Fruit fly (Drosophila melanogaster) whole organism, embryonic: ENCODE measurements around the gene Sclp.
A peak's percentile ranks its signal among the peaks of the same experiment; 100 is the strongest.

Experiments used
- Adf1 ChIP-seq: fragments of 200-800 bp; sonication (Bioruptor generic); IDR thresholded peaks from 2 replicates; pipeline ENCODE4 v1.3.6; 2022; ENCODE audit warnings: missing biosample characterization, missing genetic modification characterization
- Asciz ChIP-seq: fragments of 200-800 bp; sonication (Bioruptor generic); optimal IDR thresholded peaks from 2 replicates; lab custom pipeline; 2017; ENCODE audit warnings: missing biosample characterization, mild to moderate bottlenecking, missing genetic modification characterization, missing genetic modification reagents
- Atf6 ChIP-seq: fragments of 200-800 bp; sonication (Bioruptor generic); IDR thresholded peaks from 2 replicates; pipeline ENCODE4 v1.3.6; 2022; ENCODE audit warnings: missing biosample characterization, missing genetic modification characterization
- CG10267 ChIP-seq: fragments of 200-800 bp; sonication (Bioruptor generic); optimal IDR thresholded peaks from 2 replicates; lab custom pipeline; 2018; ENCODE audit warnings: missing biosample characterization, mild to moderate bottlenecking, missing genetic modification characterization, moderate library complexity
- CG12155 ChIP-seq: fragments of 200-800 bp; sonication (Bioruptor generic); optimal IDR thresholded peaks from 3 replicates; lab custom pipeline; 2016; ENCODE audit warnings: missing biosample characterization, missing genetic modification characterization
- CG12299 ChIP-seq: fragments of 200-800 bp; sonication (Bioruptor generic); optimal IDR thresholded peaks from 2 replicates; lab custom pipeline; 2018; ENCODE audit warnings: missing biosample characterization, mild to moderate bottlenecking, missing genetic modification characterization
- CG12391 ChIP-seq: fragments of 200-800 bp; sonication (Bioruptor generic); optimal IDR thresholded peaks from 3 replicates; lab custom pipeline; 2018; ENCODE audit warnings: missing biosample characterization, mild to moderate bottlenecking, missing genetic modification characterization, moderate library complexity
- CG16863 ChIP-seq: fragments of 200-800 bp; sonication (Bioruptor generic); optimal IDR thresholded peaks from 3 replicates; lab custom pipeline; 2016; ENCODE audit warnings: missing biosample characterization, missing genetic modification characterization
- CG17385 ChIP-seq: fragments of 200-800 bp; sonication (Bioruptor generic); optimal IDR thresholded peaks from 3 replicates; lab custom pipeline; 2018; ENCODE audit warnings: missing biosample characterization, mild to moderate bottlenecking, missing genetic modification characterization
- CG17912 ChIP-seq: fragments of 200-800 bp; sonication (Bioruptor generic); optimal IDR thresholded peaks from 2 replicates; lab custom pipeline; 2018; ENCODE audit warnings: missing biosample characterization, mild to moderate bottlenecking, missing genetic modification characterization
- CG2875 ChIP-seq: fragments of 200-800 bp; sonication (Bioruptor generic); optimal IDR thresholded peaks from 2 replicates; lab custom pipeline; 2017; ENCODE audit warnings: missing biosample characterization, mild to moderate bottlenecking, missing genetic modification characterization, missing genetic modification reagents
- CG31388 ChIP-seq: fragments of 200-800 bp; sonication (Bioruptor generic); optimal IDR thresholded peaks from 2 replicates; lab custom pipeline; 2016; ENCODE audit warnings: missing biosample characterization, missing genetic modification characterization
- CG5953 ChIP-seq: fragments of 200-800 bp; sonication (Bioruptor generic); IDR thresholded peaks from 2 replicates; pipeline ENCODE4 v1.3.6; 2022; ENCODE audit warnings: missing biosample characterization, missing genetic modification characterization
- CG7839 ChIP-seq: fragments of 200-800 bp; sonication (Bioruptor generic); optimal IDR thresholded peaks from 3 replicates; lab custom pipeline; 2018; ENCODE audit warnings: missing biosample characterization, mild to moderate bottlenecking, missing genetic modification characterization, moderate library complexity
- CG8388 ChIP-seq: fragments of 200-800 bp; sonication (Bioruptor generic); optimal IDR thresholded peaks from 2 replicates; lab custom pipeline; 2019; ENCODE audit warnings: missing biosample characterization, mild to moderate bottlenecking, missing genetic modification characterization, moderate library complexity
- CG8765 ChIP-seq: fragments of 200-800 bp; sonication (Bioruptor generic); IDR thresholded peaks from 2 replicates; pipeline ENCODE4 v1.3.6; 2022; ENCODE audit warnings: missing biosample characterization, missing genetic modification characterization
- CHES-1-like ChIP-seq: fragments of 200-800 bp; sonication (Bioruptor generic); optimal IDR thresholded peaks from 2 replicates; lab custom pipeline; 2016; ENCODE audit warnings: missing biosample characterization, missing genetic modification characterization
- Dad ChIP-seq: fragments of 200-800 bp; sonication (Bioruptor generic); optimal IDR thresholded peaks from 3 replicates; lab custom pipeline; 2016; ENCODE audit warnings: missing biosample characterization, missing genetic modification characterization
- Dbx ChIP-seq: fragments of 200-800 bp; sonication (Bioruptor generic); IDR thresholded peaks from 3 replicates; pipeline ENCODE4 v1.3.6; 2022; ENCODE audit warnings: missing biosample characterization, missing genetic modification characterization
- Dref ChIP-seq: fragments of 200-800 bp; sonication (Bioruptor generic); IDR thresholded peaks from 2 replicates; pipeline ENCODE4 v1.3.6; 2022; ENCODE audit warnings: missing biosample characterization, missing genetic modification characterization
- E2f1 ChIP-seq: fragments of 200-800 bp; sonication (Bioruptor generic); IDR thresholded peaks from 2 replicates; pipeline ENCODE4 v1.3.6; 2022; ENCODE audit warnings: missing biosample characterization, missing genetic modification characterization
- Ets65A ChIP-seq: fragments of 200-800 bp; sonication (Bioruptor generic); peaks from one replicate; lab custom pipeline; 2016; ENCODE audit warnings: missing biosample characterization, missing genetic modification characterization
- Hsf ChIP-seq: fragments of 200-800 bp; sonication (Bioruptor generic); optimal IDR thresholded peaks from 3 replicates; lab custom pipeline; 2016; ENCODE audit warnings: missing biosample characterization, missing genetic modification characterization
- Med ChIP-seq: fragments of 200-800 bp; sonication (Bioruptor generic); peaks from one replicate; lab custom pipeline; 2016; ENCODE audit warnings: missing biosample characterization, missing genetic modification characterization, mild to moderate bottlenecking, inconsistent platforms, moderate library complexity
- Mrtf ChIP-seq: fragments of 200-800 bp; sonication (Bioruptor generic); IDR thresholded peaks from 3 replicates; pipeline ENCODE4 v1.3.6; 2022; ENCODE audit warnings: missing biosample characterization, missing genetic modification characterization
- NC2α ChIP-seq: fragments of 200-800 bp; sonication (Bioruptor generic); optimal IDR thresholded peaks from 2 replicates; lab custom pipeline; 2016; ENCODE audit warnings: missing biosample characterization, missing genetic modification characterization
- Nf-YC ChIP-seq: fragments of 200-800 bp; optimal IDR thresholded peaks from 3 replicates; lab custom pipeline; 2019; ENCODE audit warnings: missing biosample characterization, mild to moderate bottlenecking, missing genetic modification characterization, moderate library complexity
- Optix ChIP-seq: fragments of 200-800 bp; sonication (Bioruptor generic); IDR thresholded peaks from 3 replicates; pipeline ENCODE4 v1.3.6; 2022; ENCODE audit warnings: missing biosample characterization, missing genetic modification characterization
- Poxn ChIP-seq: fragments of 200-800 bp; sonication (Bioruptor generic); IDR thresholded peaks from 2 replicates; pipeline ENCODE4 v1.3.6; 2022; ENCODE audit warnings: missing biosample characterization, missing genetic modification characterization
- Rfx ChIP-seq: fragments of 200-800 bp; sonication (Bioruptor generic); IDR thresholded peaks from 2 replicates; pipeline ENCODE4 v1.3.6; 2022; ENCODE audit warnings: missing biosample characterization, missing genetic modification characterization
- Scr ChIP-seq: fragments of 200-800 bp; sonication (Bioruptor generic); IDR thresholded peaks from 2 replicates; pipeline ENCODE4 v1.3.6; 2022; ENCODE audit warnings: missing biosample characterization, missing genetic modification characterization; ENCODE audit not compliant: partially characterized antibody
- Xbp1 ChIP-seq: fragments of 200-800 bp; sonication (Bioruptor generic); optimal IDR thresholded peaks from 3 replicates; lab custom pipeline; 2016; ENCODE audit warnings: missing biosample characterization, mild to moderate bottlenecking, missing genetic modification characterization
- az2 ChIP-seq: fragments of 200-800 bp; sonication (Bioruptor generic); optimal IDR thresholded peaks from 3 replicates; lab custom pipeline; 2016; ENCODE audit warnings: missing biosample characterization, missing genetic modification characterization
- cad ChIP-seq: fragments of >200 bp; optimal IDR thresholded peaks from 2 replicates; lab custom pipeline; 2017; ENCODE audit warnings: missing biosample characterization, missing genetic modification characterization
- exex ChIP-seq: fragments of 200-800 bp; sonication (Bioruptor generic); optimal IDR thresholded peaks from 4 replicates; lab custom pipeline; 2018; ENCODE audit warnings: missing biosample characterization, mild to moderate bottlenecking, missing genetic modification characterization, moderate library complexity
- gfzf ChIP-seq: fragments of 200-800 bp; sonication (Bioruptor generic); optimal IDR thresholded peaks from 2 replicates; lab custom pipeline; 2016; ENCODE audit warnings: missing biosample characterization, mild to moderate bottlenecking, missing genetic modification characterization, moderate library complexity
- gt ChIP-seq: fragments of 200-800 bp; sonication (Bioruptor generic); IDR thresholded peaks from 2 replicates; pipeline ENCODE4 v1.3.6; 2022; ENCODE audit warnings: missing biosample characterization, missing genetic modification characterization
- ham ChIP-seq: fragments of 200-800 bp; sonication (Bioruptor generic); IDR thresholded peaks from 2 replicates; pipeline ENCODE4 v1.3.6; 2022; ENCODE audit warnings: missing biosample characterization, missing genetic modification characterization
- lmd ChIP-seq: fragments of 200-800 bp; sonication (Bioruptor generic); IDR thresholded peaks from 2 replicates; pipeline ENCODE4 v1.3.6; 2022; ENCODE audit warnings: missing biosample characterization, missing genetic modification characterization
- maf-S ChIP-seq: fragments of 200-800 bp; sonication (Bioruptor generic); optimal IDR thresholded peaks from 2 replicates; lab custom pipeline; 2016; ENCODE audit warnings: missing biosample characterization, missing genetic modification characterization
- mam ChIP-seq: fragments of 200-800 bp; sonication (Bioruptor generic); optimal IDR thresholded peaks from 3 replicates; lab custom pipeline; 2016; ENCODE audit warnings: missing biosample characterization, missing genetic modification characterization
- mirr ChIP-seq: fragments of 200-800 bp; sonication (Bioruptor generic); optimal IDR thresholded peaks from 3 replicates; lab custom pipeline; 2018; ENCODE audit warnings: missing biosample characterization, mild to moderate bottlenecking, missing genetic modification characterization
- nau ChIP-seq: fragments of 200-800 bp; sonication (Bioruptor generic); optimal IDR thresholded peaks from 3 replicates; lab custom pipeline; 2017; ENCODE audit warnings: missing biosample characterization, mild to moderate bottlenecking, missing genetic modification characterization, missing genetic modification reagents
- org-1 ChIP-seq: fragments of 200-800 bp; sonication (Bioruptor generic); optimal IDR thresholded peaks from 2 replicates; lab custom pipeline; 2017; ENCODE audit warnings: missing biosample characterization, missing genetic modification characterization
- p53 ChIP-seq: fragments of 200-800 bp; sonication (Bioruptor generic); optimal IDR thresholded peaks from 2 replicates; lab custom pipeline; 2016; ENCODE audit warnings: missing biosample characterization, missing genetic modification characterization
- sens ChIP-seq: fragments of 200-800 bp; sonication (Bioruptor generic); peaks from one replicate; lab custom pipeline; 2016; ENCODE audit warnings: missing biosample characterization, missing genetic modification characterization
- sens-2 ChIP-seq: fragments of 200-800 bp; sonication (Bioruptor generic); IDR thresholded peaks from 2 replicates; pipeline ENCODE4 v1.3.6; 2022; ENCODE audit warnings: missing biosample characterization, missing genetic modification characterization
- slou ChIP-seq: fragments of 200-800 bp; sonication (Bioruptor generic); optimal IDR thresholded peaks from 3 replicates; lab custom pipeline; 2016; ENCODE audit warnings: missing biosample characterization, missing genetic modification characterization
- stc ChIP-seq: fragments of 200-800 bp; sonication (Bioruptor generic); IDR thresholded peaks from 2 replicates; pipeline ENCODE4 v1.3.6; 2022; ENCODE audit warnings: missing biosample characterization, missing genetic modification characterization
- ttk ChIP-seq: fragments of 200-800 bp; sonication (Bioruptor generic); IDR thresholded peaks from 2 replicates; pipeline ENCODE4 v2.1.2; 2022; ENCODE audit warnings: missing biosample characterization, missing genetic modification characterization
- twi ChIP-seq: fragments of 200-800 bp; optimal IDR thresholded peaks from 2 replicates; lab custom pipeline; 2019; ENCODE audit warnings: missing biosample characterization, mild to moderate bottlenecking, missing genetic modification characterization, moderate library complexity
- zf30C ChIP-seq: fragments of 200-800 bp; sonication (Bioruptor generic); optimal IDR thresholded peaks from 3 replicates; lab custom pipeline; 2018; ENCODE audit warnings: missing biosample characterization, mild to moderate bottlenecking, missing genetic modification characterization

Gene Sclp

DNA sequence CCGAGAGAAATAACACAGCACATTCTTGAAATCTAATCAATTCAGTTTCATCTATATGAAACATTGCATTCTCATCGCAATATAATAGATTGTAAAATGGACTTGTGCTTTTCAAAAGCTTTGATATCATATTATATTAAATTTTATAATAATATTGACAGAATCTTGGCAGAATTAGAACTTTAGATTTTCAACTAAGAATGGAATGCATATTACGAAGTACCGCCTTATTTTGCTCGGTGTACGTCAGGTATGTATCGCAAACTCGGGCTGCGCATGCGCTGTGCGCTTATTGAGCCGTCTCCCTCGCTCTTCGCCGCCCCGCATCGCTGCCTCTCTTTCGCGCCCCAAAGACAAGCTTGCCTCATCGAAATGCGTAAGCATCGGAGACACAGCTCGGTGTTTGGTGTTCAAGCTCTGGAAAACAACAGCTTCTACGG is 9.3 kb downstream of the Sclp start (continued):
- TF ChIP-seq CG7839 (peak; percentile 95), CG17912 (GFP tag; lab: Kevin White, UChicago) (peak; percentile 53), CG12155 (GFP tag; lab: Kevin White, UChicago) (peak; percentile 67), CG8388 (GFP tag; lab: Kevin White, UChicago) (peak; percentile 89), Optix (GFP tag; lab: Robert Waterston, UW) (peak; percentile 61; the same call in 1 of the 3 replicates), CG12299 (tag; lab: Kevin White, UChicago) (peak; percentile 90), gfzf (no peak), slou (peak; percentile 79), E2f1 (GFP tag; lab: Robert Waterston, UW) (peak; percentile 88), az2 (GFP tag; lab: Kevin White, UChicago) (peak; percentile 80), CG8765 (GFP tag; lab: Robert Waterston, UW) (peak; percentile 72), cad (GFP tag; lab: Kevin White, UChicago) (no peak), p53 (no peak), CG5953 (GFP tag; lab: Robert Waterston, UW) (peak; percentile 39; the same call in 1 of the 2 replicates), stc (peak; percentile 88), Mrtf (GFP tag; lab: Robert Waterston, UW) (peak; percentile 78; the same call in 2 of the 3 replicates), CG17385 (GFP tag; lab: Kevin White, UChicago) (peak; percentile 86), Hsf (GFP tag; lab: Kevin White, UChicago) (no peak), Dad (GFP tag; lab: Kevin White, UChicago) (no peak), Asciz (GFP tag; lab: Kevin White, UChicago) (peak; percentile 89), sens (peak; percentile 85), CG12391 (tag; lab: Kevin White, UChicago) (peak; percentile 92), mirr (GFP tag; lab: Kevin White, UChicago) (peak; percentile 48), Ets65A (GFP tag; lab: Kevin White, UChicago) (peak; percentile 33), zf30C (GFP tag; lab: Kevin White, UChicago) (peak; percentile 89), sens-2 (GFP tag; lab: Robert Waterston, UW) (peak; percentile 51; the same call in 1 of the 2 replicates), ttk (GFP tag; lab: Robert Waterston, UW) (peak; percentile 84), CG16863 (GFP tag; lab: Kevin White, UChicago) (no peak), Rfx (peak; percentile 88), gt (GFP tag; lab: Robert Waterston, UW) (peak; percentile 74), Nf-YC (tag; lab: Kevin White, UChicago) (peak; percentile 88), CHES-1-like (GFP tag; lab: Kevin White, UChicago) (peak; percentile 7), twi (tag; lab: Kevin White, UChicago) (peak; percentile 83), Xbp1 (GFP tag; lab: Kevin White, UChicago) (peak; percentile 78), nau (GFP tag; lab: Kevin White, UChicago) (peak; percentile 78), ham (no peak), exex (tag; lab: Kevin White, UChicago) (peak; percentile 67), Poxn (GFP tag; lab: Robert Waterston, UW) (peak; percentile 51), CG2875 (GFP tag; lab: Kevin White, UChicago) (peak; percentile 82), CG10267 (tag; lab: Kevin White, UChicago) (peak; percentile 87), Med (GFP tag; lab: Kevin White, UChicago) (peak; percentile 83), Atf6 (GFP tag; lab: Robert Waterston, UW) (peak; percentile 83), Dbx (GFP tag; lab: Robert Waterston, UW) (peak; percentile 82), Dref (GFP tag; lab: Robert Waterston, UW) (no peak), Scr (no peak), lmd (GFP tag; lab: Robert Waterston, UW) (peak; percentile 90), mam (GFP tag; lab: Kevin White, UChicago) (peak; percentile 2), CG31388 (GFP tag; lab: Kevin White, UChicago) (peak; percentile 6), NC2α (GFP tag; lab: Kevin White, UChicago) (peak; percentile 8), Adf1 (GFP tag; lab: Robert Waterston, UW) (peak; percentile 44; the same call in 1 of the 2 replicates), maf-S (GFP tag; lab: Kevin White, UChicago) (no peak), org-1 (GFP tag; lab: Kevin White, UChicago) (peak; percentile 86)
